Fruit fly (Drosophila melanogaster) whole organism, adult: Measurements from ENCODE around the gene unc80.

Experiments used
- CG14711 ChIP-seq: fragments of 200-800 bp; sonication (Bioruptor generic); optimal IDR thresholded peaks from 2 replicates; lab custom pipeline; 2018; ENCODE audit warnings: missing biosample characterization, mild to moderate bottlenecking, missing genetic modification characterization, moderate library complexity
- CG33017 ChIP-seq: fragments of 200-800 bp; sonication (Bioruptor generic); optimal IDR thresholded peaks from 2 replicates; lab custom pipeline; 2018; ENCODE audit warnings: missing biosample characterization, mild to moderate bottlenecking, missing genetic modification characterization, moderate library complexity
- CG5204 ChIP-seq: fragments of 200-800 bp; sonication (Bioruptor generic); optimal IDR thresholded peaks from 2 replicates; lab custom pipeline; 2016; ENCODE audit warnings: missing biosample characterization, missing genetic modification characterization
- ovo ChIP-seq: fragments of 200-800 bp; sonication (Bioruptor generic); optimal IDR thresholded peaks from 2 replicates; lab custom pipeline; 2016; ENCODE audit warnings: missing biosample characterization, missing genetic modification characterization

dm6 chr3R:27652156-27652810 is 10.0 kb upstream of the unc80 start, which contains the start of gene RpS10a:
- TF ChIP-seq ovo (GFP tag; lab: Kevin White, UChicago) (no peak), CG33017 (tag; lab: Kevin White, UChicago) (no peak), CG5204 (GFP tag; lab: Kevin White, UChicago) (no peak), CG14711 (tag; lab: Kevin White, UChicago) (no peak)
